Worm (Caenorhabditis elegans) whole organism, late embryonic: ENCODE measurements around the gene M163.5.

ENCODE experiments used
- C08G9.2 ChIP-seq: sonication (generic microtip); optimal IDR thresholded peaks from 2 replicates; lab custom pipeline; 2016; ENCODE audit warnings: mild to moderate bottlenecking, missing genetic modification characterization, moderate library complexity, missing compliant biosample characterization
- T23F11.4 ChIP-seq: fragments of 200-800 bp; sonication (Bioruptor generic); optimal IDR thresholded peaks from 2 replicates; lab custom pipeline; 2018; ENCODE audit warnings: mild to moderate bottlenecking, missing genetic modification characterization, missing compliant biosample characterization
- Y22D7AL.16 ChIP-seq: sonication (generic microtip); optimal IDR thresholded peaks from 2 replicates; lab custom pipeline; 2016; ENCODE audit warnings: missing genetic modification characterization, missing compliant biosample characterization
- ahr-1 ChIP-seq: sonication (generic microtip); optimal IDR thresholded peaks from 2 replicates; lab custom pipeline; 2016; ENCODE audit warnings: missing genetic modification characterization, missing compliant biosample characterization
- ama-1 ChIP-seq: fragments of 150-350 bp; optimal IDR thresholded peaks from 2 replicates; lab custom pipeline; 2014
- ceh-18 ChIP-seq: sonication (generic microtip); optimal IDR thresholded peaks from 2 replicates; lab custom pipeline; 2016; ENCODE audit warnings: missing genetic modification characterization, missing compliant biosample characterization
- ceh-24 ChIP-seq: sonication (generic microtip); optimal IDR thresholded peaks from 2 replicates; lab custom pipeline; 2016; ENCODE audit warnings: mild to moderate bottlenecking, missing genetic modification characterization, missing compliant biosample characterization
- ceh-30 ChIP-seq: fragments of 150-350 bp; optimal IDR thresholded peaks from 2 replicates; lab custom pipeline; 2014; ENCODE audit warnings: missing biosample characterization, missing genetic modification characterization
- ceh-31 ChIP-seq: sonication (generic microtip); optimal IDR thresholded peaks from 2 replicates; lab custom pipeline; 2016; ENCODE audit warnings: missing genetic modification characterization, missing compliant biosample characterization
- ceh-34 ChIP-seq: sonication (generic microtip); optimal IDR thresholded peaks from 2 replicates; lab custom pipeline; 2016; ENCODE audit warnings: mild to moderate bottlenecking, missing genetic modification characterization, missing compliant biosample characterization
- ceh-45 ChIP-seq: fragments of 200-800 bp; sonication (Bioruptor generic); IDR thresholded peaks from 2 replicates; pipeline ENCODE4 v1.3.6; 2022; ENCODE audit warnings: missing genetic modification reagents, missing genetic modification characterization, missing compliant biosample characterization
- ceh-48 ChIP-seq: sonication (generic microtip); optimal IDR thresholded peaks from 2 replicates; lab custom pipeline; 2016; ENCODE audit warnings: missing genetic modification characterization, inconsistent platforms, missing compliant biosample characterization
- ceh-6 ChIP-seq: fragments of 200-800 bp; sonication (Bioruptor generic); optimal IDR thresholded peaks from 2 replicates; lab custom pipeline; 2018; ENCODE audit warnings: mild to moderate bottlenecking, missing genetic modification characterization, missing compliant biosample characterization
- che-1 ChIP-seq: sonication (generic microtip); optimal IDR thresholded peaks from 2 replicates; lab custom pipeline; 2016; ENCODE audit warnings: mild to moderate bottlenecking, missing genetic modification characterization, missing compliant biosample characterization
- elt-2 ChIP-seq: sonication (generic microtip); optimal IDR thresholded peaks from 2 replicates; lab custom pipeline; 2016; ENCODE audit warnings: missing genetic modification reagents, missing genetic modification characterization, missing compliant biosample characterization
- ets-4 ChIP-seq: sonication (generic microtip); optimal IDR thresholded peaks from 2 replicates; lab custom pipeline; 2016; ENCODE audit warnings: missing genetic modification characterization, missing compliant biosample characterization
- fax-1 ChIP-seq: sonication (generic microtip); optimal IDR thresholded peaks from 2 replicates; lab custom pipeline; 2016; ENCODE audit warnings: missing genotype, missing genetic modification characterization, missing compliant biosample characterization
- fkh-10 ChIP-seq: fragments of 150-350 bp; optimal IDR thresholded peaks from 2 replicates; lab custom pipeline; 2014; ENCODE audit warnings: missing biosample characterization, missing genetic modification reagents, missing genetic modification characterization
- hlh-6 ChIP-seq: sonication (generic microtip); optimal IDR thresholded peaks from 2 replicates; lab custom pipeline; 2016; ENCODE audit warnings: missing genotype, missing genetic modification characterization, missing compliant biosample characterization
- lim-6 ChIP-seq: sonication (generic microtip); optimal IDR thresholded peaks from 2 replicates; lab custom pipeline; 2016; ENCODE audit warnings: missing genetic modification characterization, missing compliant biosample characterization
- lin-11 ChIP-seq: fragments of 200-800 bp; sonication (Bioruptor generic); optimal IDR thresholded peaks from 2 replicates; lab custom pipeline; 2018; ENCODE audit warnings: mild to moderate bottlenecking, missing genetic modification characterization, missing compliant biosample characterization
- mec-3 ChIP-seq: sonication (generic microtip); optimal IDR thresholded peaks from 2 replicates; lab custom pipeline; 2016; ENCODE audit warnings: borderline replicate concordance, missing genetic modification characterization, missing compliant biosample characterization
- nfya-1 ChIP-seq: sonication (generic microtip); optimal IDR thresholded peaks from 2 replicates; lab custom pipeline; 2017; ENCODE audit warnings: missing genetic modification characterization, mild to moderate bottlenecking, missing compliant biosample characterization, antibody characterized with exemption, moderate library complexity
- nhr-11 ChIP-seq: fragments of 150-350 bp; optimal IDR thresholded peaks from 2 replicates; lab custom pipeline; 2014; ENCODE audit warnings: missing biosample characterization, missing genetic modification characterization
- odd-2 ChIP-seq: sonication (generic microtip); optimal IDR thresholded peaks from 2 replicates; lab custom pipeline; 2017; ENCODE audit warnings: antibody characterized with exemption, mild to moderate bottlenecking, missing genetic modification characterization, missing compliant biosample characterization
- pag-3 ChIP-seq: sonication (generic microtip); optimal IDR thresholded peaks from 2 replicates; lab custom pipeline; 2016; ENCODE audit warnings: missing compliant biosample characterization, missing genetic modification characterization, borderline replicate concordance
- pat-9 ChIP-seq: fragments of 200-800 bp; sonication (Bioruptor generic); optimal IDR thresholded peaks from 2 replicates; lab custom pipeline; 2018; ENCODE audit warnings: mild to moderate bottlenecking, missing genetic modification characterization, moderate library complexity, missing compliant biosample characterization
- pax-1 ChIP-seq: fragments of 150-350 bp; optimal IDR thresholded peaks from 2 replicates; lab custom pipeline; 2014; ENCODE audit warnings: missing biosample characterization, missing genetic modification characterization
- pqm-1 ChIP-seq: sonication (generic microtip); optimal IDR thresholded peaks from 2 replicates; lab custom pipeline; 2016; ENCODE audit warnings: missing genetic modification characterization, missing compliant biosample characterization
- pros-1 ChIP-seq: fragments of 150-350 bp; optimal IDR thresholded peaks from 2 replicates; lab custom pipeline; 2014; ENCODE audit warnings: missing biosample characterization, missing genetic modification reagents, missing genetic modification characterization
- rnt-1 ChIP-seq: sonication (generic microtip); optimal IDR thresholded peaks from 2 replicates; lab custom pipeline; 2016; ENCODE audit warnings: missing genetic modification characterization, missing compliant biosample characterization
- sox-2 ChIP-seq: fragments of 200-800 bp; sonication (Bioruptor generic); IDR thresholded peaks from 2 replicates; pipeline ENCODE4 v1.3.6; 2022; ENCODE audit warnings: missing genetic modification reagents, missing genetic modification characterization, missing compliant biosample characterization
- tbx-2 ChIP-seq: sonication (generic microtip); optimal IDR thresholded peaks from 2 replicates; lab custom pipeline; 2016; ENCODE audit warnings: missing genetic modification characterization, missing compliant biosample characterization
- tbx-7 ChIP-seq: sonication (generic microtip); optimal IDR thresholded peaks from 2 replicates; lab custom pipeline; 2016; ENCODE audit warnings: missing genotype, missing genetic modification characterization, missing compliant biosample characterization
- ttx-3 ChIP-seq: sonication (generic microtip); optimal IDR thresholded peaks from 2 replicates; lab custom pipeline; 2016; ENCODE audit warnings: missing genetic modification reagents, missing genetic modification characterization, missing compliant biosample characterization
- unc-55 ChIP-seq: sonication (generic microtip); optimal IDR thresholded peaks from 2 replicates; lab custom pipeline; 2017; ENCODE audit warnings: missing biosample characterization, missing genetic modification reagents, missing genetic modification characterization
- zip-5 ChIP-seq: sonication (generic microtip); optimal IDR thresholded peaks from 2 replicates; lab custom pipeline; 2016; ENCODE audit warnings: missing genetic modification characterization, missing compliant biosample characterization
- ztf-16 ChIP-seq: sonication (generic microtip); optimal IDR thresholded peaks from 2 replicates; lab custom pipeline; 2017; ENCODE audit warnings: missing genetic modification characterization, missing compliant biosample characterization

Gene M163.5

ce11 chrX:14476625-14477257, 2.9 kb downstream of the M163.5 start:
- TF ChIP-seq pqm-1 = no peak
- TF ChIP-seq ceh-34 = no peak
- TF ChIP-seq ets-4 = no peak
- TF ChIP-seq lin-11 (tag; lab: Kevin White, UChicago) = no peak
- TF ChIP-seq ceh-6 (GFP tag; lab: Kevin White, UChicago) = no peak
- TF ChIP-seq pros-1 = no peak
- no peak for TF ChIP-seq fax-1 (tag; lab: Kevin White, UChicago)
- TF ChIP-seq C08G9.2 (tag; lab: Kevin White, UChicago) = no peak
- no peak for TF ChIP-seq ceh-30 (tag; lab: Kevin White, UChicago)
- TF ChIP-seq ceh-18 (tag; lab: Kevin White, UChicago) = no peak
- TF ChIP-seq sox-2 (GFP tag; lab: Robert Waterston, UW) = no peak
- no peak for TF ChIP-seq nhr-11 (tag; lab: Kevin White, UChicago)
- no peak for TF ChIP-seq ceh-24 (tag; lab: Kevin White, UChicago)
- no peak for TF ChIP-seq ahr-1 (tag; lab: Kevin White, UChicago)
- no peak for TF ChIP-seq rnt-1 (tag; lab: Kevin White, UChicago)
- TF ChIP-seq odd-2 (tag; lab: Kevin White, UChicago) = no peak
- no peak for TF ChIP-seq ttx-3 (tag; lab: Kevin White, UChicago)
- TF ChIP-seq ztf-16 (tag; lab: Kevin White, UChicago) = no peak
- TF ChIP-seq tbx-7 (tag; lab: Kevin White, UChicago) = no peak

- no peak for TF ChIP-seq nfya-1
- no peak for TF ChIP-seq ahr-1 (tag; lab: Kevin White, UChicago)
- TF ChIP-seq T23F11.4 (GFP tag; lab: Kevin White, UChicago) = no peak
- no peak for TF ChIP-seq ceh-31
- TF ChIP-seq ttx-3 (tag; lab: Kevin White, UChicago) = no peak
- TF ChIP-seq fkh-10 (GFP tag; lab: Kevin White, UChicago) = no peak
- TF ChIP-seq ceh-48 (tag; lab: Kevin White, UChicago) = no peak
- no peak for TF ChIP-seq pat-9 (tag; lab: Kevin White, UChicago)
- no peak for TF ChIP-seq pag-3 (tag; lab: Kevin White, UChicago)
- no peak for TF ChIP-seq zip-5
- TF ChIP-seq ama-1 = no peak
- no peak for TF ChIP-seq tbx-2 (tag; lab: Kevin White, UChicago)
Measured at ce11 chrX:14477338-14477737, 3.5 kb downstream of the M163.5 start.

- TF ChIP-seq mec-3 (tag; lab: Kevin White, UChicago) (no peak), rnt-1 (tag; lab: Kevin White, UChicago) (no peak), pqm-1 (no peak), pax-1 (no peak), hlh-6 (no peak), tbx-7 (tag; lab: Kevin White, UChicago) (no peak), unc-55 (no peak), che-1 (tag; lab: Kevin White, UChicago) (no peak), elt-2 (no peak), pat-9 (tag; lab: Kevin White, UChicago) (no peak), ceh-48 (tag; lab: Kevin White, UChicago) (no peak), lim-6 (no peak), tbx-2 (tag; lab: Kevin White, UChicago) (no peak), Y22D7AL.16 (no peak), sox-2 (GFP tag; lab: Robert Waterston, UW) (no peak), ceh-45 (GFP tag; lab: Robert Waterston, UW) (no peak)
Measured at ce11 chrX:14478193-14478592, 4.4 kb downstream of the M163.5 start.
